Fruit fly (Drosophila melanogaster): ENCODE measurements around the gene CG1812.

dm6 chrX:20467155-20467554 lies 44.2 kb upstream of the CG1812 start, which contains the start of gene GstT3:
- no peak for TF ChIP-seq usp (GFP tag; optimal IDR thresholded peaks at IDR 0.05)
- no peak for TF ChIP-seq psq (optimal IDR thresholded peaks at IDR 0.05)
- TF ChIP-seq CG8478 (optimal IDR thresholded peaks at IDR 0.05), result no peak
- TF ChIP-seq Dll (optimal IDR thresholded peaks at IDR 0.05), result no peak
- no peak for TF ChIP-seq EcR (GFP tag; optimal IDR thresholded peaks at IDR 0.05)
- no peak for TF ChIP-seq pan (optimal IDR thresholded peaks at IDR 0.05)
